Worm (Caenorhabditis elegans) whole organism, late embryonic: Measurements from ENCODE around the gene Y82E9BR.22.

Experiments used
- C08G9.2 ChIP-seq: sonication (generic microtip); optimal IDR thresholded peaks from 2 replicates; lab custom pipeline; 2016; ENCODE audit warnings: mild to moderate bottlenecking, missing genetic modification characterization, moderate library complexity, missing compliant biosample characterization
- F13H6.1 ChIP-seq: sonication (generic microtip); optimal IDR thresholded peaks from 2 replicates; lab custom pipeline; 2016; ENCODE audit warnings: missing genetic modification characterization, missing compliant biosample characterization
- K02D7.2 ChIP-seq: sonication (generic microtip); optimal IDR thresholded peaks from 2 replicates; lab custom pipeline; 2017; ENCODE audit warnings: mild to moderate bottlenecking, missing genetic modification characterization, missing compliant biosample characterization
- Y22D7AL.16 ChIP-seq: sonication (generic microtip); optimal IDR thresholded peaks from 2 replicates; lab custom pipeline; 2016; ENCODE audit warnings: missing genetic modification characterization, missing compliant biosample characterization
- ceh-14 ChIP-seq: sonication (generic microtip); optimal IDR thresholded peaks from 2 replicates; lab custom pipeline; 2016; ENCODE audit warnings: missing genotype, missing genetic modification characterization, missing compliant biosample characterization
- ceh-18 ChIP-seq: sonication (generic microtip); optimal IDR thresholded peaks from 2 replicates; lab custom pipeline; 2016; ENCODE audit warnings: missing genetic modification characterization, missing compliant biosample characterization
- ceh-19 ChIP-seq: fragments of 200-800 bp; sonication (Bioruptor generic); optimal IDR thresholded peaks from 2 replicates; lab custom pipeline; 2018; ENCODE audit warnings: mild to moderate bottlenecking, missing genetic modification characterization, missing compliant biosample characterization
- ceh-2 ChIP-seq: sonication (generic microtip); optimal IDR thresholded peaks from 2 replicates; lab custom pipeline; 2016; ENCODE audit warnings: missing genotype, missing genetic modification characterization, missing compliant biosample characterization
- ceh-22 ChIP-seq: sonication (generic microtip); optimal IDR thresholded peaks from 2 replicates; lab custom pipeline; 2017; ENCODE audit warnings: missing biosample characterization, missing genetic modification characterization
- ceh-24 ChIP-seq: sonication (generic microtip); optimal IDR thresholded peaks from 2 replicates; lab custom pipeline; 2016; ENCODE audit warnings: mild to moderate bottlenecking, missing genetic modification characterization, missing compliant biosample characterization
- ceh-30 ChIP-seq: fragments of 150-350 bp; optimal IDR thresholded peaks from 2 replicates; lab custom pipeline; 2014; ENCODE audit warnings: missing biosample characterization, missing genetic modification characterization
- ceh-31 ChIP-seq: sonication (generic microtip); optimal IDR thresholded peaks from 2 replicates; lab custom pipeline; 2016; ENCODE audit warnings: missing genetic modification characterization, missing compliant biosample characterization
- ceh-45 ChIP-seq: fragments of 200-800 bp; sonication (Bioruptor generic); IDR thresholded peaks from 2 replicates; pipeline ENCODE4 v1.3.6; 2022; ENCODE audit warnings: missing genetic modification reagents, missing genetic modification characterization, missing compliant biosample characterization
- ceh-48 ChIP-seq: sonication (generic microtip); optimal IDR thresholded peaks from 2 replicates; lab custom pipeline; 2016; ENCODE audit warnings: missing genetic modification characterization, inconsistent platforms, missing compliant biosample characterization
- ceh-6 ChIP-seq: fragments of 200-800 bp; sonication (Bioruptor generic); optimal IDR thresholded peaks from 2 replicates; lab custom pipeline; 2018; ENCODE audit warnings: mild to moderate bottlenecking, missing genetic modification characterization, missing compliant biosample characterization
- ceh-9 ChIP-seq: sonication (generic microtip); optimal IDR thresholded peaks from 2 replicates; lab custom pipeline; 2016; ENCODE audit warnings: mild to moderate bottlenecking, missing genetic modification characterization, inconsistent platforms, missing compliant biosample characterization
- dmd-4 ChIP-seq: sonication (generic microtip); optimal IDR thresholded peaks from 2 replicates; lab custom pipeline; 2016; ENCODE audit warnings: borderline replicate concordance, missing genetic modification characterization, missing compliant biosample characterization
- dve-1 ChIP-seq: sonication (generic microtip); optimal IDR thresholded peaks from 2 replicates; lab custom pipeline; 2017; ENCODE audit warnings: antibody characterized with exemption, mild to moderate bottlenecking, missing genetic modification characterization, missing compliant biosample characterization
- elt-2 ChIP-seq: sonication (generic microtip); optimal IDR thresholded peaks from 2 replicates; lab custom pipeline; 2016; ENCODE audit warnings: missing genetic modification reagents, missing genetic modification characterization, missing compliant biosample characterization
- elt-4 ChIP-seq: sonication (generic microtip); optimal IDR thresholded peaks from 2 replicates; lab custom pipeline; 2016; ENCODE audit warnings: missing genetic modification characterization, missing compliant biosample characterization
- eyg-1 ChIP-seq: sonication (generic microtip); optimal IDR thresholded peaks from 2 replicates; lab custom pipeline; 2016; ENCODE audit warnings: missing genotype, missing genetic modification characterization, missing compliant biosample characterization
- fkh-6 ChIP-seq: sonication (generic microtip); optimal IDR thresholded peaks from 2 replicates; lab custom pipeline; 2016; ENCODE audit warnings: missing genetic modification characterization, missing compliant biosample characterization
- hlh-13 ChIP-seq: fragments of 200-800 bp; sonication (Bioruptor generic); optimal IDR thresholded peaks from 2 replicates; lab custom pipeline; 2018; ENCODE audit warnings: mild to moderate bottlenecking, missing genetic modification characterization, missing compliant biosample characterization
- madf-2 ChIP-seq: sonication (generic microtip); optimal IDR thresholded peaks from 2 replicates; lab custom pipeline; 2017; ENCODE audit warnings: missing genetic modification characterization, missing compliant biosample characterization
- mec-3 ChIP-seq: sonication (generic microtip); optimal IDR thresholded peaks from 2 replicates; lab custom pipeline; 2016; ENCODE audit warnings: borderline replicate concordance, missing genetic modification characterization, missing compliant biosample characterization
- nfya-1 ChIP-seq: sonication (generic microtip); optimal IDR thresholded peaks from 2 replicates; lab custom pipeline; 2017; ENCODE audit warnings: missing genetic modification characterization, mild to moderate bottlenecking, missing compliant biosample characterization, antibody characterized with exemption, moderate library complexity
- npax-4 ChIP-seq: sonication (generic microtip); optimal IDR thresholded peaks from 2 replicates; lab custom pipeline; 2016; ENCODE audit warnings: missing genetic modification characterization, missing compliant biosample characterization
- ref-2 ChIP-seq: sonication (generic microtip); optimal IDR thresholded peaks from 2 replicates; lab custom pipeline; 2016; ENCODE audit warnings: missing genetic modification characterization, missing compliant biosample characterization
- rnt-1 ChIP-seq: sonication (generic microtip); optimal IDR thresholded peaks from 2 replicates; lab custom pipeline; 2016; ENCODE audit warnings: missing genetic modification characterization, missing compliant biosample characterization
- sdc-2 ChIP-seq: sonication (generic microtip); optimal IDR thresholded peaks from 2 replicates; lab custom pipeline; 2016; ENCODE audit warnings: missing genotype, missing genetic modification characterization, missing compliant biosample characterization
- sox-4 ChIP-seq: sonication (generic microtip); optimal IDR thresholded peaks from 2 replicates; lab custom pipeline; 2017; ENCODE audit warnings: mild to moderate bottlenecking, missing genetic modification characterization, inconsistent platforms, missing compliant biosample characterization
- syd-9 ChIP-seq: sonication (generic microtip); optimal IDR thresholded peaks from 2 replicates; lab custom pipeline; 2016; ENCODE audit warnings: mild to moderate bottlenecking, missing genetic modification characterization, moderate library complexity, missing compliant biosample characterization
- unc-42 ChIP-seq: sonication (generic microtip); optimal IDR thresholded peaks from 2 replicates; lab custom pipeline; 2016; ENCODE audit warnings: missing genotype, missing genetic modification characterization, missing compliant biosample characterization
- unc-55 ChIP-seq: sonication (generic microtip); optimal IDR thresholded peaks from 2 replicates; lab custom pipeline; 2017; ENCODE audit warnings: missing biosample characterization, missing genetic modification reagents, missing genetic modification characterization
- zip-5 ChIP-seq: sonication (generic microtip); optimal IDR thresholded peaks from 2 replicates; lab custom pipeline; 2016; ENCODE audit warnings: missing genetic modification characterization, missing compliant biosample characterization
- ztf-16 ChIP-seq: sonication (generic microtip); optimal IDR thresholded peaks from 2 replicates; lab custom pipeline; 2017; ENCODE audit warnings: missing genetic modification characterization, missing compliant biosample characterization

The Y82E9BR.22 gene

ce11 chrIII:1439609-1440008 lies 30.6 kb upstream of the Y82E9BR.22 start:
- TF ChIP-seq ceh-18 (no peak), elt-4 (peak; percentile 17), ceh-14 (tag; lab: Kevin White, UChicago) (no peak), ceh-19 (GFP tag; lab: Kevin White, UChicago) (no peak)

DNA sequence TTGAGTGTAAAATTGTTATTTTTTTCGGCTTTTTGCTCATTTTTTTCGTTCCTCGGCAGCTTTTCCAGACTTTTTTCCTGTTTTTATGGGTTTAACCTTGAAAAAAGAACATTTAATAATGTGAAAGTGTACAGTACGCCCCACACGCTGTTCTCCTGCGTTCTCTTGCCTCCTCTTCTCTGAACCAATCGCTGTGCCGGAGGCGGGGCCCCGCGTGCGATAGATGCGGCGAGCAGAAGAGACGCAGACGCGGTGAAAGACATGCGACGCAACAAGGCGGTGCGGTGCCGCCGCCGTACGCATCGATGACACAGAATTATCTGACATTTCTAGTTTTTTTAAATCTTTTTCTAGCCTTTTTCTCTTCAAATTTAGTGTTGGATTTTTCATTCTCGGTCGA lies 27.7 kb upstream of the Y82E9BR.22 start:
- TF ChIP-seq unc-42 (tag; lab: Kevin White, UChicago) (no peak), dve-1 (no peak), nfya-1 (tag; lab: Kevin White, UChicago) (peak; percentile 99), dmd-4 (tag; lab: Kevin White, UChicago) (no peak), hlh-13 (GFP tag; lab: Kevin White, UChicago) (no peak), madf-2 (tag; lab: Kevin White, UChicago) (no peak), F13H6.1 (no peak), fkh-6 (tag; lab: Kevin White, UChicago) (no peak)

DNA sequence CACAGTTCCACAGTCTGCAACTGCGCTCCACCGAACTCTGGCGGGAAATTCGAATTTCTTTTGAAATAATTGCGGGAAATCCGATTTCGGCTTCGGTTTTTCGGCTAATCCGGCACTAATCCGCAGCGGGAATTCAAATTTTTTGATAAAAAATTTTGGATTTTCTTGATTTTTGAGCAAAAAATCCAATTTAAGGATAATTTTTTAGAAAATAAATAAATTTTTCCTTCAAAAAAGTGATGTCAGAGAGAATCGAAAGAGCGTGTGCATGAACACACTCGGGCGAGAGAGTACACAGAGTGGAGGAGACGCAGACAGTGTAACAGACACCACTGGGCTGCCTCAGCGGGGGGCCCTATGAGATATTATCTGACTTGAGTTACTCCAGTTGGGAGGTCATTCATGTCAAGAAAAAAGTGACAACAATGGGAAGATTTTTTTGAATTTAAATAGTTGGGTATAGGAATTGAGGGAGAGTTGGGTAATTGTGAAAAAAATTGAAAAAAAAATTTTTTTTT lies 20.9 kb upstream of the Y82E9BR.22 start:
- peak; percentile 54 for TF ChIP-seq ref-2 (tag; lab: Kevin White, UChicago)
- peak; percentile 18 for TF ChIP-seq nfya-1 (tag; lab: Kevin White, UChicago)
- no peak for TF ChIP-seq sdc-2 (tag; lab: Kevin White, UChicago)

DNA sequence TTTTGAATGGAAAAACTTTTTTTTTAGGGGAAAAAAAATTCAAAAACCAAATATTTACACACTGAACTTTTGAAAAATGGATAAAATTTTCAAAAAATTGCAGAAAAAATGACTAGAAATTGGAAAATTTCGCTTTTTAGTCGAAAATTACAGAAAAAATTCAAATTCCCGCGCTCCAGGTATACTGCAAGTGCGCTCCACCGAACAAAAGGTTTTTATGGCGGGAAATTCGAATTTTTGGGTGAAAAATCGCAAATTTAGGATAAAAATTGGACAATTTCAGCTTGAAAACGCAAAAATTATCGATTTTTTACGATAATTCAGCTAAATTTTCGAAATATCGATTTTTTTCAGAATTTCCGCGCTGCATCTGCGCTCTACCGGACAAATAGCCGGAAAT lies 20.2 kb upstream of the Y82E9BR.22 start:
- TF ChIP-seq C08G9.2 (tag; lab: Kevin White, UChicago) (no peak), ceh-2 (no peak), ceh-31 (tag; lab: Kevin White, UChicago) (no peak), eyg-1 (no peak), Y22D7AL.16 (tag; lab: Kevin White, UChicago) (no peak), zip-5 (tag; lab: Kevin White, UChicago) (no peak), sox-4 (tag; lab: Kevin White, UChicago) (no peak), ceh-9 (tag; lab: Kevin White, UChicago) (no peak), ceh-30 (no peak), madf-2 (tag; lab: Kevin White, UChicago) (no peak)
- TF ChIP-seq, all 69 proteins: peak for 0

DNA sequence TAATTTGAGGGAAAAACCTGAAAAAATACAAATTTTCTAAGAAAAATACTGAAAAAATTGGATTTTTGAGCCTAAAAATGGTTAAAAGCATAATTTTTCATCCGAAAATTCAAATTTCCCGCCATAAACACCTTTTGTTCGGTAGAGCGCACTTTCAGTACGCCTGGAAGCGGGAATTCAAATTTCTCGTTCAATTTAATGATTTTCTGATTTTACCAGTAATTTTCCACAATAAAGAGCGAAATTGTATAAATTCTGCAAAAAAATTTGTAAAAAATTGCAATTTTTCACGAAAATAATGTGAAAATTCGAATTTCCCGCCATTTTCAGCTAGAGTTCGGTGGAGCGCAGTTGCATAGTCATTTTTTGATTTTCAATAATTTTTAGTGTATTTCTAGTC lies 19.4 kb upstream of the Y82E9BR.22 start:
- no peak for TF ChIP-seq ceh-18
- no peak for TF ChIP-seq syd-9
- no peak for TF ChIP-seq ceh-6
- no peak for TF ChIP-seq elt-2
- TF ChIP-seq ceh-45 (GFP tag; lab: Robert Waterston, UW) = no peak
- no peak for TF ChIP-seq npax-4
- no peak for TF ChIP-seq ceh-30
- no peak for TF ChIP-seq ceh-9 (tag; lab: Kevin White, UChicago)
- no peak for TF ChIP-seq eyg-1
- TF ChIP-seq sox-4 (tag; lab: Kevin White, UChicago) = no peak
- TF ChIP-seq ceh-24 (tag; lab: Kevin White, UChicago) = no peak
- TF ChIP-seq ref-2 (tag; lab: Kevin White, UChicago) = no peak
- no peak for TF ChIP-seq ceh-31 (tag; lab: Kevin White, UChicago)
- no peak for TF ChIP-seq K02D7.2 (tag; lab: Kevin White, UChicago)
- no peak for TF ChIP-seq rnt-1

DNA sequence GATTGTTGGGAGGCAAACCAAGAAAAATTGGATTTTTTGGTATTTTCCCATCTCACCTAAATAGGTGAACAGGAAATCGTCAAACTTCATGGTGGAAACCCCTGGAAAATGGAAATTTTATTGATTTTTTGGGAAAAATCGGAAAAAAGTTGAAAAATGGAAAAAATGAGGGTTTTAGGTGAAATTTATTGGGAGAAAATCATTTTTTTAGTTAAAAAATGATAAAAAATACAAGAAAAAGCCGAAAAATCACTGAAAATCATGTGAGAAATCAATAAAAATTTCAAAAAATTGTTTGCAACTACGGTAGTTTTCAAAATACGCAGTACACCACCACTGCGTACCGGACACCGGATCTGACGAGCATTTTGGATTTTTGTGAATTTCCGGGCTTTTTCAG lies 18.1 kb upstream of the Y82E9BR.22 start, which contains the start of gene lelo-2:
TSS of gene lelo-2 (minus strand) at position 101 of the 400 bp plus-strand sequence.
- TF ChIP-seq ztf-16 (no peak), syd-9 (no peak), ceh-48 (no peak), mec-3 (no peak), dve-1 (no peak), unc-55 (GFP tag; lab: Kevin White, UChicago) (no peak), ceh-22 (tag; lab: Kevin White, UChicago) (no peak), zip-5 (tag; lab: Kevin White, UChicago) (no peak)
